Fruit fly (Drosophila melanogaster) whole organism, embryonic: Measurements from ENCODE around the gene AstC.

Experiments used
- CG11247 ChIP-seq: fragments of 200-800 bp; sonication (Bioruptor generic); IDR thresholded peaks from 2 replicates; pipeline ENCODE4 v1.3.6; 2022; ENCODE audit warnings: missing biosample characterization, missing genetic modification characterization
- CG11696 ChIP-seq: fragments of 200-800 bp; sonication (Bioruptor generic); IDR thresholded peaks from 2 replicates; pipeline ENCODE4 v1.3.6; 2022; ENCODE audit warnings: missing biosample characterization, missing genetic modification characterization
- CG14667 ChIP-seq: fragments of 200-800 bp; sonication (Bioruptor generic); IDR thresholded peaks from 2 replicates; pipeline ENCODE4 v1.3.6; 2022; ENCODE audit warnings: missing biosample characterization, missing genetic modification characterization
- CG17385 ChIP-seq: fragments of 200-800 bp; sonication (Bioruptor generic); optimal IDR thresholded peaks from 3 replicates; lab custom pipeline; 2018; ENCODE audit warnings: missing biosample characterization, mild to moderate bottlenecking, missing genetic modification characterization
- CG2129 ChIP-seq: fragments of 200-800 bp; sonication (Bioruptor generic); IDR thresholded peaks from 2 replicates; pipeline ENCODE4 v1.3.6; 2022; ENCODE audit warnings: missing biosample characterization, missing genetic modification characterization; ENCODE audit not compliant: partially characterized antibody
- CG31224 ChIP-seq: fragments of 200-800 bp; sonication (Bioruptor generic); IDR thresholded peaks from 2 replicates; pipeline ENCODE4 v1.3.6; 2022; ENCODE audit warnings: missing biosample characterization, missing genetic modification characterization
- CG31365 ChIP-seq: fragments of 200-800 bp; sonication (Bioruptor generic); optimal IDR thresholded peaks from 2 replicates; lab custom pipeline; 2018; ENCODE audit warnings: missing biosample characterization, mild to moderate bottlenecking, missing genetic modification characterization
- CG31441 ChIP-seq: fragments of 200-800 bp; sonication (Bioruptor generic); IDR thresholded peaks from 2 replicates; pipeline ENCODE4 v1.3.6; 2022; ENCODE audit warnings: missing biosample characterization, missing genetic modification characterization
- CG4617 ChIP-seq: fragments of 200-800 bp; sonication (Bioruptor generic); optimal IDR thresholded peaks from 3 replicates; lab custom pipeline; 2016; ENCODE audit warnings: missing biosample characterization, missing genetic modification characterization, borderline replicate concordance
- CG4820 ChIP-seq: fragments of 200-800 bp; sonication (Bioruptor generic); optimal IDR thresholded peaks from 3 replicates; lab custom pipeline; 2016; ENCODE audit warnings: missing biosample characterization, missing genetic modification characterization
- CG4854 ChIP-seq: fragments of 200-800 bp; sonication (Bioruptor generic); optimal IDR thresholded peaks from 2 replicates; lab custom pipeline; 2016; ENCODE audit warnings: missing biosample characterization, missing genetic modification characterization, inconsistent platforms
- CG8359 ChIP-seq: fragments of 200-800 bp; sonication (Bioruptor generic); optimal IDR thresholded peaks from 2 replicates; lab custom pipeline; 2017; ENCODE audit warnings: missing biosample characterization, mild to moderate bottlenecking, missing genetic modification characterization, borderline replicate concordance
- CG9215 ChIP-seq: fragments of 200-800 bp; sonication (Bioruptor generic); IDR thresholded peaks from 2 replicates; pipeline ENCODE4 v1.3.6; 2022; ENCODE audit warnings: missing biosample characterization, missing genetic modification characterization
- CG9817 ChIP-seq: fragments of 200-800 bp; sonication (Bioruptor generic); optimal IDR thresholded peaks from 2 replicates; lab custom pipeline; 2018; ENCODE audit warnings: missing biosample characterization, mild to moderate bottlenecking, missing genetic modification characterization, moderate library complexity
- Deaf1 ChIP-seq: fragments of 200-800 bp; optimal IDR thresholded peaks from 3 replicates; lab custom pipeline; 2019; ENCODE audit warnings: missing biosample characterization, mild to moderate bottlenecking, missing genetic modification characterization, moderate library complexity
- Dip3 ChIP-seq: fragments of 200-800 bp; sonication (Bioruptor generic); optimal IDR thresholded peaks from 3 replicates; lab custom pipeline; 2016; ENCODE audit warnings: missing biosample characterization, missing genetic modification characterization
- Ets97D ChIP-seq: fragments of 200-800 bp; sonication (Bioruptor generic); optimal IDR thresholded peaks from 3 replicates; lab custom pipeline; 2016; ENCODE audit warnings: missing biosample characterization, missing genetic modification characterization
- Fer1 ChIP-seq: fragments of 200-800 bp; sonication (Bioruptor generic); optimal IDR thresholded peaks from 2 replicates; lab custom pipeline; 2017; ENCODE audit warnings: missing biosample characterization, mild to moderate bottlenecking, missing genetic modification characterization
- H2.0 ChIP-seq: fragments of 200-800 bp; sonication (Bioruptor generic); IDR thresholded peaks from 2 replicates; pipeline ENCODE4 v1.3.6; 2022; ENCODE audit warnings: missing biosample characterization, missing genetic modification characterization
- HmgZ ChIP-seq: fragments of 200-800 bp; sonication (Bioruptor generic); optimal IDR thresholded peaks from 2 replicates; lab custom pipeline; 2018; ENCODE audit warnings: missing biosample characterization, mild to moderate bottlenecking, missing genetic modification characterization
- Hr3 ChIP-seq: fragments of 200-800 bp; sonication (Bioruptor generic); optimal IDR thresholded peaks from 3 replicates; lab custom pipeline; 2016; ENCODE audit warnings: missing biosample characterization, missing genetic modification characterization
- Med ChIP-seq: fragments of 200-800 bp; sonication (Bioruptor generic); peaks from one replicate; lab custom pipeline; 2016; ENCODE audit warnings: missing biosample characterization, missing genetic modification characterization, mild to moderate bottlenecking, inconsistent platforms, moderate library complexity
- NfI ChIP-seq: fragments of 200-800 bp; sonication (Bioruptor generic); optimal IDR thresholded peaks from 3 replicates; lab custom pipeline; 2018; ENCODE audit warnings: missing biosample characterization, mild to moderate bottlenecking, missing genetic modification characterization, moderate library complexity
- Pdp1 ChIP-seq, 2 experiments: fragments of 200-800 bp; sonication (Bioruptor generic); optimal IDR thresholded peaks; 3 replicates each; lab custom pipeline; 2016; ENCODE audit warnings: missing biosample characterization in 2 of 2, missing genetic modification characterization in 2 of 2, mild to moderate bottlenecking in 1 of 2, moderate library complexity in 1 of 2
- Stat92E ChIP-seq, 3 experiments: fragments of >200 bp in 2 of 3; fragments of 200-800 bp in 1 of 3; sonication (Bioruptor generic) in 1 of 3; optimal IDR thresholded peaks; 2 replicates each; lab custom pipeline; 2017 to 2019; ENCODE audit warnings: missing biosample characterization in 3 of 3, missing genetic modification characterization in 3 of 3, mild to moderate bottlenecking in 1 of 3, moderate library complexity in 1 of 3
- ase ChIP-seq: fragments of 200-800 bp; sonication (Bioruptor generic); IDR thresholded peaks from 3 replicates; pipeline ENCODE4 v1.3.6; 2022; ENCODE audit warnings: missing biosample characterization, missing genetic modification characterization
- bsh ChIP-seq, 2 experiments: fragments of 200-800 bp; sonication (Bioruptor generic); optimal IDR thresholded peaks; 2 replicates each; lab custom pipeline; 2017 to 2018; ENCODE audit warnings: mild to moderate bottlenecking in 2 of 2, missing biosample characterization in 2 of 2, missing genetic modification characterization in 2 of 2, moderate library complexity in 1 of 2
- cg ChIP-seq: fragments of 200-800 bp; sonication (Bioruptor generic); optimal IDR thresholded peaks from 3 replicates; lab custom pipeline; 2019; ENCODE audit warnings: missing biosample characterization, mild to moderate bottlenecking, missing genetic modification characterization, moderate library complexity
- chif ChIP-seq, 2 experiments: fragments of 200-800 bp; sonication (Bioruptor generic); optimal IDR thresholded peaks; 3 replicates each; lab custom pipeline; 2016; ENCODE audit warnings: missing biosample characterization in 2 of 2, missing genetic modification characterization in 2 of 2
- dan ChIP-seq: fragments of 200-800 bp; sonication (Bioruptor generic); IDR thresholded peaks from 2 replicates; pipeline ENCODE4 v1.3.6; 2022; ENCODE audit warnings: missing biosample characterization, missing genetic modification characterization
- danr ChIP-seq: fragments of 200-800 bp; sonication (Bioruptor generic); IDR thresholded peaks from 2 replicates; pipeline ENCODE4 v1.3.6; 2022; ENCODE audit warnings: missing biosample characterization, missing genetic modification characterization
- disco-r ChIP-seq: fragments of 200-800 bp; sonication (Bioruptor generic); optimal IDR thresholded peaks from 2 replicates; lab custom pipeline; 2016; ENCODE audit warnings: missing biosample characterization, missing genetic modification characterization
- emc ChIP-seq: fragments of 200-800 bp; sonication (Bioruptor generic); optimal IDR thresholded peaks from 2 replicates; lab custom pipeline; 2016; ENCODE audit warnings: missing biosample characterization, missing genetic modification characterization
- exex ChIP-seq: fragments of 200-800 bp; sonication (Bioruptor generic); optimal IDR thresholded peaks from 4 replicates; lab custom pipeline; 2018; ENCODE audit warnings: missing biosample characterization, mild to moderate bottlenecking, missing genetic modification characterization, moderate library complexity
- kay ChIP-seq: fragments of 200-800 bp; sonication (Bioruptor generic); optimal IDR thresholded peaks from 2 replicates; lab custom pipeline; 2016; ENCODE audit warnings: missing biosample characterization, missing genetic modification characterization
- pfk ChIP-seq: fragments of 200-800 bp; sonication (Bioruptor generic); optimal IDR thresholded peaks from 2 replicates; lab custom pipeline; 2018; ENCODE audit warnings: missing biosample characterization, mild to moderate bottlenecking, missing genetic modification characterization, moderate library complexity
- pros ChIP-seq: fragments of 200-800 bp; sonication (Bioruptor generic); optimal IDR thresholded peaks from 3 replicates; lab custom pipeline; 2019; ENCODE audit warnings: missing biosample characterization, mild to moderate bottlenecking, missing genetic modification characterization, moderate library complexity
- pum ChIP-seq: fragments of 200-800 bp; sonication (Bioruptor generic); optimal IDR thresholded peaks from 2 replicates; lab custom pipeline; 2016; ENCODE audit warnings: missing biosample characterization, missing genetic modification characterization
- row ChIP-seq: fragments of 200-800 bp; sonication (Bioruptor generic); IDR thresholded peaks from 3 replicates; pipeline ENCODE4 v1.3.6; 2022; ENCODE audit warnings: missing biosample characterization, missing genetic modification characterization
- sens-2 ChIP-seq: fragments of 200-800 bp; sonication (Bioruptor generic); IDR thresholded peaks from 2 replicates; pipeline ENCODE4 v1.3.6; 2022; ENCODE audit warnings: missing biosample characterization, missing genetic modification characterization
- slou ChIP-seq: fragments of 200-800 bp; sonication (Bioruptor generic); optimal IDR thresholded peaks from 3 replicates; lab custom pipeline; 2016; ENCODE audit warnings: missing biosample characterization, missing genetic modification characterization
- stc ChIP-seq: fragments of 200-800 bp; sonication (Bioruptor generic); IDR thresholded peaks from 2 replicates; pipeline ENCODE4 v1.3.6; 2022; ENCODE audit warnings: missing biosample characterization, missing genetic modification characterization
- stwl ChIP-seq: fragments of 200-800 bp; sonication (Bioruptor generic); optimal IDR thresholded peaks from 3 replicates; lab custom pipeline; 2018; ENCODE audit warnings: missing biosample characterization, mild to moderate bottlenecking, missing genetic modification characterization, moderate library complexity
- tup ChIP-seq: fragments of 200-800 bp; sonication (Bioruptor generic); optimal IDR thresholded peaks from 2 replicates; lab custom pipeline; 2016; ENCODE audit warnings: missing biosample characterization, mild to moderate bottlenecking, missing genetic modification characterization, moderate library complexity
- twi ChIP-seq: fragments of 200-800 bp; optimal IDR thresholded peaks from 2 replicates; lab custom pipeline; 2019; ENCODE audit warnings: missing biosample characterization, mild to moderate bottlenecking, missing genetic modification characterization, moderate library complexity
- zf30C ChIP-seq: fragments of 200-800 bp; sonication (Bioruptor generic); optimal IDR thresholded peaks from 3 replicates; lab custom pipeline; 2018; ENCODE audit warnings: missing biosample characterization, mild to moderate bottlenecking, missing genetic modification characterization
- zfh2 ChIP-seq: fragments of 200-800 bp; sonication (Bioruptor generic); optimal IDR thresholded peaks from 2 replicates; lab custom pipeline; 2016; ENCODE audit warnings: missing biosample characterization, missing genetic modification characterization

AstC gene

dm6 chr2L:11066887-11067459 is 14.2 kb downstream of the AstC start, which contains the start of gene Samuel (continued):
- TF ChIP-seq stwl (tag; lab: Kevin White, UChicago) (no peak), Deaf1 (tag; lab: Kevin White, UChicago) (peak; percentile 67), slou (no peak), Dip3 (GFP tag; lab: Kevin White, UChicago) (no peak), NfI (no peak), pfk (no peak), CG31441 (GFP tag; lab: Robert Waterston, UW) (peak; percentile 10; the same call in 1 of the 2 replicates)

dm6 chr2L:11065932-11066823 is 15.0 kb downstream of the AstC start:
- TF ChIP-seq disco-r (no peak), HmgZ (no peak), twi (tag; lab: Kevin White, UChicago) (no peak), pros (GFP tag; lab: Kevin White, UChicago) (no peak), Ets97D (GFP tag; lab: Kevin White, UChicago) (no peak), CG31224 (GFP tag; lab: Robert Waterston, UW) (no peak), chif (GFP tag; optimal IDR thresholded peaks at IDR 0.05; lab: Kevin White, UChicago) (no peak), H2.0 (GFP tag; lab: Robert Waterston, UW) (no peak), danr (GFP tag; lab: Robert Waterston, UW) (no peak), Pdp1 (GFP tag; optimal IDR thresholded peaks at IDR 0.05; lab: Kevin White, UChicago) (peak in 1 of 2 experiments; percentile 26), CG31441 (GFP tag; lab: Robert Waterston, UW) (no peak), CG4820 (GFP tag; lab: Kevin White, UChicago) (peak; percentile 9), CG8359 (GFP tag; lab: Kevin White, UChicago) (no peak), bsh (GFP tag; optimal IDR thresholded peaks at IDR 0.05; lab: Kevin White, UChicago) (peak in 1 of 2 experiments; percentile 18), zfh2 (peak; percentile 30), kay (no peak), CG17385 (GFP tag; lab: Kevin White, UChicago) (peak; percentile 71), Med (GFP tag; lab: Kevin White, UChicago) (peak; percentile 82), CG9817 (peak; percentile 15), Hr3 (GFP tag; lab: Kevin White, UChicago) (no peak), row (peak; percentile 37; the same call in 2 of the 3 replicates), emc (GFP tag; lab: Kevin White, UChicago) (no peak), sens-2 (no peak), CG31365 (tag; lab: Kevin White, UChicago) (no peak), cg (GFP tag; lab: Kevin White, UChicago) (peak; percentile 73), CG2129 (GFP tag; lab: Robert Waterston, UW) (no peak), CG4854 (GFP tag; lab: Kevin White, UChicago) (no peak), Fer1 (GFP tag; lab: Kevin White, UChicago) (no peak), tup (no peak), CG14667 (GFP tag; lab: Robert Waterston, UW) (no peak), ase (GFP tag; lab: Robert Waterston, UW) (no peak), CG11247 (GFP tag; lab: Robert Waterston, UW) (no peak), CG4617 (GFP tag; lab: Kevin White, UChicago) (no peak), CG9215 (GFP tag; lab: Robert Waterston, UW) (no peak), zf30C (GFP tag; lab: Kevin White, UChicago) (no peak), CG11696 (GFP tag; lab: Robert Waterston, UW) (0 out of 2 replicates have a peak, but pooled peaks have one; percentile 13), exex (no peak), stc (GFP tag; lab: Robert Waterston, UW) (no peak), dan (no peak), Stat92E (GFP tag; optimal IDR thresholded peaks at IDR 0.05; lab: Kevin White, UChicago) (no peak), pum (GFP tag; lab: Kevin White, UChicago) (no peak)
